Fruit fly (Drosophila melanogaster) whole organism, embryonic: Measurements from ENCODE around the gene Bili.

Source experiments
- Antp ChIP-seq: fragments of 200-800 bp; sonication (Bioruptor generic); optimal IDR thresholded peaks from 3 replicates; lab custom pipeline; 2016; ENCODE audit warnings: missing biosample characterization, missing genetic modification characterization
- Atf-2 ChIP-seq: fragments of 200-800 bp; sonication (Bioruptor generic); optimal IDR thresholded peaks from 2 replicates; lab custom pipeline; 2016; ENCODE audit warnings: missing biosample characterization, missing genetic modification characterization
- Blimp-1 ChIP-seq: fragments of 200-800 bp; sonication (Bioruptor generic); optimal IDR thresholded peaks from 3 replicates; lab custom pipeline; 2018; ENCODE audit warnings: missing biosample characterization, missing genetic modification characterization, mild to moderate bottlenecking, moderate library complexity, missing genetic modification reagents
- CG10366 ChIP-seq: fragments of 200-800 bp; sonication (Bioruptor generic); IDR thresholded peaks from 2 replicates; pipeline ENCODE4 v1.3.6; 2022; ENCODE audit warnings: missing biosample characterization, missing genetic modification characterization
- CG10979 ChIP-seq: fragments of 200-800 bp; sonication (Bioruptor generic); optimal IDR thresholded peaks from 2 replicates; lab custom pipeline; 2018; ENCODE audit warnings: missing biosample characterization, mild to moderate bottlenecking, missing genetic modification characterization, moderate library complexity
- CG11696 ChIP-seq: fragments of 200-800 bp; sonication (Bioruptor generic); IDR thresholded peaks from 2 replicates; pipeline ENCODE4 v1.3.6; 2022; ENCODE audit warnings: missing biosample characterization, missing genetic modification characterization
- CG12744 ChIP-seq: fragments of 200-800 bp; sonication (Bioruptor generic); optimal IDR thresholded peaks from 2 replicates; lab custom pipeline; 2016; ENCODE audit warnings: missing biosample characterization, missing genetic modification characterization
- CG14667 ChIP-seq: fragments of 200-800 bp; sonication (Bioruptor generic); IDR thresholded peaks from 2 replicates; pipeline ENCODE4 v1.3.6; 2022; ENCODE audit warnings: missing biosample characterization, missing genetic modification characterization
- CG14965 ChIP-seq: fragments of 200-800 bp; sonication (Bioruptor generic); optimal IDR thresholded peaks from 2 replicates; lab custom pipeline; 2016; ENCODE audit warnings: missing biosample characterization, missing genetic modification characterization, borderline replicate concordance
- CG15514 ChIP-seq: fragments of 200-800 bp; sonication (Bioruptor generic); optimal IDR thresholded peaks from 3 replicates; lab custom pipeline; 2017; ENCODE audit warnings: missing biosample characterization, missing genetic modification characterization, mild to moderate bottlenecking, moderate library complexity, missing genetic modification reagents
- CG16779 ChIP-seq: fragments of 200-800 bp; sonication (Bioruptor generic); IDR thresholded peaks from 2 replicates; pipeline ENCODE4 v1.3.6; 2022; ENCODE audit warnings: missing biosample characterization, missing genetic modification characterization
- CG17328 ChIP-seq: fragments of 200-800 bp; sonication (Bioruptor generic); IDR thresholded peaks from 2 replicates; pipeline ENCODE4 v1.3.6; 2022; ENCODE audit warnings: missing biosample characterization, missing genetic modification characterization
- CG2120 ChIP-seq: fragments of 200-800 bp; sonication (Bioruptor generic); optimal IDR thresholded peaks from 3 replicates; lab custom pipeline; 2016; ENCODE audit warnings: missing biosample characterization, missing genetic modification characterization
- CG30020 ChIP-seq: fragments of 200-800 bp; optimal IDR thresholded peaks from 2 replicates; lab custom pipeline; 2019; ENCODE audit warnings: missing biosample characterization, mild to moderate bottlenecking, missing genetic modification characterization, moderate library complexity
- CG30403 ChIP-seq: fragments of 200-800 bp; sonication (Bioruptor generic); optimal IDR thresholded peaks from 3 replicates; lab custom pipeline; 2016; ENCODE audit warnings: missing biosample characterization, missing genetic modification characterization
- CG32532 ChIP-seq: fragments of 200-800 bp; sonication (Bioruptor generic); IDR thresholded peaks from 2 replicates; pipeline ENCODE4 v1.3.6; 2022; ENCODE audit warnings: missing biosample characterization, missing genetic modification characterization
- CG5245 ChIP-seq: fragments of 200-800 bp; sonication (Bioruptor generic); optimal IDR thresholded peaks from 3 replicates; lab custom pipeline; 2016; ENCODE audit warnings: missing biosample characterization, missing genetic modification characterization
- CG6791 ChIP-seq: fragments of 200-800 bp; sonication (Bioruptor generic); IDR thresholded peaks from 3 replicates; pipeline ENCODE4 v1.3.6; 2022; ENCODE audit warnings: missing biosample characterization, missing genetic modification characterization; ENCODE audit not compliant: partially characterized antibody
- CG9437 ChIP-seq: fragments of 200-800 bp; sonication (Bioruptor generic); optimal IDR thresholded peaks from 2 replicates; lab custom pipeline; 2018; ENCODE audit warnings: missing biosample characterization, mild to moderate bottlenecking, missing genetic modification characterization
- CTCF ChIP-seq: fragments of 200-800 bp; sonication (Bioruptor generic); optimal IDR thresholded peaks from 2 replicates; lab custom pipeline; 2017; ENCODE audit warnings: missing biosample characterization, mild to moderate bottlenecking, missing genetic modification characterization, moderate library complexity
- CkIIα-i1 ChIP-seq: fragments of 200-800 bp; sonication (Bioruptor generic); IDR thresholded peaks from 2 replicates; pipeline ENCODE4 v1.3.6; 2022; ENCODE audit warnings: missing biosample characterization, missing genetic modification characterization
- D19A ChIP-seq: fragments of 200-800 bp; optimal IDR thresholded peaks from 3 replicates; lab custom pipeline; 2019; ENCODE audit warnings: missing biosample characterization, mild to moderate bottlenecking, missing genetic modification characterization, moderate library complexity
- Dfd ChIP-seq, 2 experiments: fragments of >200 bp; optimal IDR thresholded peaks; 2 replicates each; lab custom pipeline; 2017; ENCODE audit warnings: missing biosample characterization in 2 of 2, missing genetic modification characterization in 2 of 2
- Dip2 ChIP-seq: fragments of 200-800 bp; sonication (Bioruptor generic); IDR thresholded peaks from 2 replicates; pipeline ENCODE4 v1.3.6; 2022; ENCODE audit warnings: missing biosample characterization, missing genetic modification characterization
- E2f2 ChIP-seq: fragments of 200-800 bp; sonication (Bioruptor generic); IDR thresholded peaks from 2 replicates; pipeline ENCODE4 v1.3.6; 2022; ENCODE audit warnings: missing biosample characterization, missing genetic modification characterization
- Ets65A ChIP-seq: fragments of 200-800 bp; sonication (Bioruptor generic); peaks from one replicate; lab custom pipeline; 2016; ENCODE audit warnings: missing biosample characterization, missing genetic modification characterization
- Gug ChIP-seq: fragments of 200-800 bp; sonication (Bioruptor generic); IDR thresholded peaks from 4 replicates; pipeline ENCODE4 v1.3.6; 2022; ENCODE audit warnings: missing biosample characterization, missing genetic modification characterization
- HLH3B ChIP-seq: fragments of 200-800 bp; sonication (Bioruptor generic); IDR thresholded peaks from 2 replicates; pipeline ENCODE4 v1.3.6; 2022; ENCODE audit warnings: missing biosample characterization, missing genetic modification characterization
- HmgZ ChIP-seq: fragments of 200-800 bp; sonication (Bioruptor generic); optimal IDR thresholded peaks from 2 replicates; lab custom pipeline; 2018; ENCODE audit warnings: missing biosample characterization, mild to moderate bottlenecking, missing genetic modification characterization
- Med ChIP-seq: fragments of 200-800 bp; sonication (Bioruptor generic); peaks from one replicate; lab custom pipeline; 2016; ENCODE audit warnings: missing biosample characterization, missing genetic modification characterization, mild to moderate bottlenecking, inconsistent platforms, moderate library complexity
- NK7.1 ChIP-seq: fragments of 200-800 bp; sonication (Bioruptor generic); optimal IDR thresholded peaks from 3 replicates; lab custom pipeline; 2016; ENCODE audit warnings: missing biosample characterization, missing genetic modification characterization
- Oaz ChIP-seq: fragments of 200-800 bp; sonication (Bioruptor generic); IDR thresholded peaks from 2 replicates; pipeline ENCODE4 v1.3.6; 2022; ENCODE audit warnings: missing biosample characterization, missing genetic modification characterization
- Oli ChIP-seq: fragments of 200-800 bp; sonication (Bioruptor generic); optimal IDR thresholded peaks from 2 replicates; lab custom pipeline; 2018; ENCODE audit warnings: missing biosample characterization, mild to moderate bottlenecking, missing genetic modification characterization, moderate library complexity
- Rfx ChIP-seq: fragments of 200-800 bp; sonication (Bioruptor generic); IDR thresholded peaks from 2 replicates; pipeline ENCODE4 v1.3.6; 2022; ENCODE audit warnings: missing biosample characterization, missing genetic modification characterization
- Tbp ChIP-seq: fragments of >200 bp; optimal IDR thresholded peaks from 2 replicates; lab custom pipeline; 2018; ENCODE audit warnings: missing biosample characterization, missing genetic modification characterization
- Xbp1 ChIP-seq: fragments of 200-800 bp; sonication (Bioruptor generic); optimal IDR thresholded peaks from 3 replicates; lab custom pipeline; 2016; ENCODE audit warnings: missing biosample characterization, mild to moderate bottlenecking, missing genetic modification characterization
- Xrp1 ChIP-seq: fragments of 200-800 bp; sonication (Bioruptor generic); IDR thresholded peaks from 2 replicates; pipeline ENCODE4 v1.3.6; 2022; ENCODE audit warnings: missing biosample characterization, missing genetic modification characterization
- bigmax ChIP-seq: fragments of 200-800 bp; sonication (Bioruptor generic); optimal IDR thresholded peaks from 2 replicates; lab custom pipeline; 2018; ENCODE audit warnings: missing biosample characterization, mild to moderate bottlenecking, missing genetic modification characterization
- cg ChIP-seq: fragments of 200-800 bp; sonication (Bioruptor generic); optimal IDR thresholded peaks from 3 replicates; lab custom pipeline; 2019; ENCODE audit warnings: missing biosample characterization, mild to moderate bottlenecking, missing genetic modification characterization, moderate library complexity
- chinmo ChIP-seq: fragments of 200-800 bp; sonication (Bioruptor generic); IDR thresholded peaks from 4 replicates; pipeline ENCODE4 v1.3.6; 2022; ENCODE audit warnings: missing biosample characterization, missing genetic modification characterization; ENCODE audit not compliant: partially characterized antibody
- corto ChIP-seq: fragments of 200-800 bp; sonication (Bioruptor generic); optimal IDR thresholded peaks from 2 replicates; lab custom pipeline; 2016; ENCODE audit warnings: missing biosample characterization, mild to moderate bottlenecking, missing genetic modification characterization, moderate library complexity
- dati ChIP-seq: fragments of 200-800 bp; sonication (Bioruptor generic); IDR thresholded peaks from 2 replicates; pipeline ENCODE4 v1.3.6; 2022; ENCODE audit warnings: missing biosample characterization, missing genetic modification characterization
- eve ChIP-seq, 2 experiments: fragments of >200 bp; optimal IDR thresholded peaks; 2 replicates each; lab custom pipeline; 2017; ENCODE audit warnings: missing biosample characterization in 2 of 2, missing genetic modification characterization in 2 of 2
- maf-S ChIP-seq: fragments of 200-800 bp; sonication (Bioruptor generic); optimal IDR thresholded peaks from 2 replicates; lab custom pipeline; 2016; ENCODE audit warnings: missing biosample characterization, missing genetic modification characterization
- pfk ChIP-seq: fragments of 200-800 bp; sonication (Bioruptor generic); optimal IDR thresholded peaks from 2 replicates; lab custom pipeline; 2018; ENCODE audit warnings: missing biosample characterization, mild to moderate bottlenecking, missing genetic modification characterization, moderate library complexity
- ranshi ChIP-seq: fragments of 200-800 bp; sonication (Bioruptor generic); IDR thresholded peaks from 2 replicates; pipeline ENCODE4 v1.3.6; 2022; ENCODE audit warnings: missing biosample characterization, missing genetic modification characterization
- usp ChIP-seq: fragments of >200 bp; optimal IDR thresholded peaks from 2 replicates; lab custom pipeline; 2017; ENCODE audit warnings: missing biosample characterization, missing genetic modification characterization

Gene Bili

DNA sequence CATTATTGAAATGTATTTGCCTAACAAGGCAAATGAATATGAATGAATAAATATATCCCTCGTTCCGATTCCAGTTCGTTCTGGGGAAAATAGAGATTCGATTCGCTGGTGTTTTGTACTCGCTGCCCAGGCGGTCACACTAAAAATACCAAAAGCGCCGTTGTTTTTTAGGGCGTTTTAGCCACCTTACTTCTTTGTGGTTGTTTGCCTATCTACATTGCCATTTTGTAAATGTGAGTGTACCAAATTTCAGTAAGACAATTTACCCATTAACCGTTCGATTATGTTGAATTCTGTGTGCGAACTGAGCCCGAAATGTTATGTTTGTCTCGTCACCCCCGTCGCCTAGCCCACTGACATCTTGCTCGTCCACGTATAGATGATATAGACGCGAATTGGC, 33.6 kb upstream of the Bili start, which contains the start of the genes CG33095 and CG33096 (continued):
- TF ChIP-seq Atf-2 (GFP tag; lab: Kevin White, UChicago) (no peak), CG16779 (no peak), CG12744 (GFP tag; lab: Kevin White, UChicago) (no peak), CG2120 (GFP tag; lab: Kevin White, UChicago) (no peak), D19A (peak; percentile 47), CG17328 (GFP tag; lab: Robert Waterston, UW) (no peak), E2f2 (GFP tag; lab: Robert Waterston, UW) (peak; percentile 21; the same call in 1 of the 2 replicates), cg (GFP tag; lab: Kevin White, UChicago) (peak; percentile 71), CG9437 (GFP tag; lab: Kevin White, UChicago) (no peak), CG14667 (no peak), chinmo (GFP tag; lab: Robert Waterston, UW) (0 out of 4 replicates have a peak, but pooled peaks have one; percentile 38), Med (GFP tag; lab: Kevin White, UChicago) (peak; percentile 77), usp (GFP tag; lab: Kevin White, UChicago) (no peak), CG32532 (GFP tag; lab: Robert Waterston, UW) (no peak), CG15514 (peak; percentile 98), CG30020 (peak; percentile 83)
- TF ChIP-seq, all 482 proteins: peak for 42

DNA sequence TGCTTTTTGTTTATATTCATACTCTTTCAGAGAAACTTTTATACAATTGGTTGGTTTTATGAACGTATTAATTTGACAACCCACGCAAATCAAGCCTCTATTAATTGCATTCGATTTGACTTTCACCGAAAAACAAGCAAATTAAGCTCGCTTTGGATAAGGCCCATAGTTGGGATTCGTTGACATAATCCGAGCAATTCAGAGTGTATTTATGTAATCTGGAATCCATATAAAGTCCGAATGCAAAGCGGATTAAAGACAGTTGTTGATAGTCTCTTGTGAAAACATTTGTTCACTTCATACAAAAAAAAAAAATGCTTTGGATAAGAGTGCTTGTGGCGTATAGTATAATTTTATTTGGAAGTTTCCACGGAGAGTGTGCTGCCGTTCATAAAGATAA, 28.9 kb upstream of the Bili start, which contains the start of gene CG45095:
Gene CG45095, plus strand, starts transcription at position 301 of the 400 bp plus-strand sequence.
- no peak for TF ChIP-seq HmgZ (tag; lab: Kevin White, UChicago)
- no peak for TF ChIP-seq Rfx
- no peak for TF ChIP-seq maf-S
- no peak for TF ChIP-seq bigmax
- no peak for TF ChIP-seq CG11696 (GFP tag; lab: Robert Waterston, UW)
- TF ChIP-seq corto, result no peak
- no peak for TF ChIP-seq CG10366 (GFP tag; lab: Robert Waterston, UW)
- no peak for TF ChIP-seq Xrp1
- no peak for TF ChIP-seq Dfd (GFP tag; optimal IDR thresholded peaks at IDR 0.05; lab: Kevin White, UChicago)
- no peak for TF ChIP-seq dati
- no peak for TF ChIP-seq CG30403 (GFP tag; lab: Kevin White, UChicago)
- TF ChIP-seq Gug (GFP tag; lab: Robert Waterston, UW), result no peak
- no peak for TF ChIP-seq ranshi (GFP tag; lab: Robert Waterston, UW)
- no peak for TF ChIP-seq Oli (tag; lab: Kevin White, UChicago)
- no peak for TF ChIP-seq CkIIα-i1 (GFP tag; lab: Robert Waterston, UW)
- TF ChIP-seq NK7.1, result no peak
- TF ChIP-seq HLH3B (GFP tag; lab: Robert Waterston, UW), result no peak

DNA sequence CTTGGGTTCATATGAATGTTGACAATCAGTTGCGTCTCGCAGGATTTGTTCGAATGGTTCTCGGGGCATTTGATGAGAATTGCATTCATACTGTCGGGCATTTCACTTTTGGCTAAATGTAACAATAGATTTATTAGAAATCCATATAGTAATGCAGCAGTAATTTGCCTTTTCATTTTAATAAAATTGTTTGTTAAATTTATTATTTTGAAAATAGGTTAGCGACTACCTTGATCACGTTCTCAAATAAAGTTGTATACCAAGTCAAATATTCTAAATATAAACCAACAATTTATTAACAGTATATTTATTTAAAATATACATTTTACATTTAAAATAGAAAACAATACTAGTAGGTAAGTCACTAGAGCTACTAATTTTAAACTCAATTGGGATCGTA, 22.2 kb upstream of the Bili start, which contains the start of gene CG34027:
Gene CG34027, minus strand, starts transcription at position 101 of the 400 bp plus-strand sequence.
- TF ChIP-seq CG5245, result no peak
- TF ChIP-seq pfk, result no peak
- TF ChIP-seq Antp (GFP tag; lab: Kevin White, UChicago), result no peak
- no peak for TF ChIP-seq Dip2 (GFP tag; lab: Robert Waterston, UW)
- no peak for TF ChIP-seq Blimp-1 (GFP tag; lab: Kevin White, UChicago)
- TF ChIP-seq, all 482 proteins: peak for 0

- TF ChIP-seq Tbp (GFP tag; lab: Kevin White, UChicago), result no peak
- no peak for TF ChIP-seq Oaz (GFP tag; lab: Robert Waterston, UW)
- peak; percentile 0 for TF ChIP-seq Ets65A (GFP tag; lab: Kevin White, UChicago)
- peak; percentile 88 for TF ChIP-seq CG14965 (GFP tag; lab: Kevin White, UChicago)
- peak; percentile 96 for TF ChIP-seq CG10979 (tag; lab: Kevin White, UChicago)
- TF ChIP-seq Xbp1, result no peak
- TF ChIP-seq CG6791 (GFP tag; lab: Robert Waterston, UW), result no peak
- peak; percentile 88 for TF ChIP-seq CTCF
- TF ChIP-seq eve (GFP tag; optimal IDR thresholded peaks at IDR 0.05; lab: Kevin White, UChicago), result peak in 1 of 2 experiments; percentile 51
These were observed 18.6 kb upstream of the Bili start, which contains the start of gene Nepl16 for dm6 chr3R:25112466-25112939. Gene Nepl16, minus strand, starts transcription at chr3R:25112516.
